Fruit fly (Drosophila melanogaster): ENCODE results near the gene bves.
A peak's percentile ranks its signal among the peaks of the same experiment; 100 is the strongest.

bves gene

DNA sequence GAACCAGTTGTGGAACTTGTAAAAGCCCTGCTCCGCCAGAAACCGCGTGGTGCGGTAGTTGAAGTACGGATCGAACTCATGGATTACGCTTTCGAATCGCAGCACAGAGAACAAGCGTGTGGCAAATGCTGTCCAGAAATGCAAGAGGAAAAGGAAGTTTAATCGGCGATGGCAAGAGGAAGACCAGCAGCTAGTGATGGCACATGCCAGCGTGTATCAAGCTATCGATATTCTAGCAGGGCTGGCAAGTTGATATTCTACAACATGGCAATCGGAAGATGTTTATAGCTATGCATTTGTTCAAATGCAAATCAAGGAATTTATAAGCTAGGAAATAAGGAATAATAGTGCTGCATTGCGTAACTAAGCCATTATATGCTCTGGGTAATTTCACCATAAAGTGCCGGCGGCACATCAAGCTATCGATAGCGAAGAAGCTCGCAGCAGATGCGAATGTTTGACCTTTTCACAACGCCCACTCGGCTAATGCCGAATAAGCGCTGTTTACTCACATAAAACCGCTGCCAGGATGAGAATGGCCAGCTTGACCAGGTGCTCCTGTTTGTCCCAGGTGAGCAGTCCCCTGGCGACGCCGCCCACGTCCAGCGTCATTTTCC, 556 bp upstream of the bves start (continued):
- TF ChIP-seq CG8632 (GFP tag; optimal IDR thresholded peaks at IDR 0.05), result peak; percentile 49
- peak; percentile 28 for TF ChIP-seq CG10631 (GFP tag; optimal IDR thresholded peaks at IDR 0.05)
- TF ChIP-seq Ets21C (GFP tag; optimal IDR thresholded peaks at IDR 0.05), result peak; percentile 57
- TF ChIP-seq ss (GFP tag; optimal IDR thresholded peaks at IDR 0.05), result peak; percentile 73 to 81
- peak; percentile 66 for TF ChIP-seq OdsH (GFP tag; optimal IDR thresholded peaks at IDR 0.05)
- peak; percentile 45 for TF ChIP-seq dsx (GFP tag; optimal IDR thresholded peaks at IDR 0.05; ENCODE audit: poor library complexity, severe bottlenecking)
- TF ChIP-seq CG6792 (GFP tag; optimal IDR thresholded peaks at IDR 0.05), result peak; percentile 48
- peak; percentile 83 for TF ChIP-seq Sox102F (GFP tag; optimal IDR thresholded peaks at IDR 0.05)
- TF ChIP-seq fd59A (GFP tag; optimal IDR thresholded peaks at IDR 0.05), result peak; percentile 40
- peak; percentile 84 for TF ChIP-seq CG3919 (GFP tag; optimal IDR thresholded peaks at IDR 0.05)
- TF ChIP-seq acj6 (GFP tag; optimal IDR thresholded peaks at IDR 0.05), result peak; percentile 50

DNA sequence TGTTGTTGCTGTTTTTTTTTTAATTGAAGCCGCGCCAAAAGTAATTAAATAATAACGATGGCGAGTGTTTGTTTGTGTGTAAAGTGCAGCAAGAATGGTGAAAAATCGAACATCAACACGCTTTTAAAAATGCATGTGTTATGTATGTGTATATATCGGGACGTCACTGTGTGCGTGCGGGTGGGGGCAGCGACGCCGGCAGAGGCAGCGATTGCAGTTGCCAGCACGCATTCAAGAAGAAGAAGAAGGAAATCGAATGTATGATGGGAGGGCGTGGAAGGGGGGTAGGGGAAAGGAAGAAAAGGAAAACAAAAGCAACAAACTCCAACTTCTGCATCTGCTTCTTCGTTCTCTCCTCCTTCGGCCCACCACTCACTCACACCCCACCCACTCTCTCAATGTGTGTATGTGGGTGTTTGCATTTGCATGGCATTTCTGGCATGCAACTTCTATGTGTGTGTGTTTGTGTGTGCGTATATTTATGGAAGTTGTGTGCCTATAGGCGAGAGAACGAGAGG, 1.3 kb downstream of the bves start:
- peak; percentile 62 for TF ChIP-seq CG6808 (GFP tag; optimal IDR thresholded peaks at IDR 0.05)
- TF ChIP-seq CG9139 (GFP tag; optimal IDR thresholded peaks at IDR 0.05), result peak; percentile 56
- no peak for TF ChIP-seq Hr39 (GFP tag; optimal IDR thresholded peaks at IDR 0.05)
- TF ChIP-seq net (GFP tag; optimal IDR thresholded peaks at IDR 0.05), result no peak
- TF ChIP-seq vri (GFP tag; optimal IDR thresholded peaks at IDR 0.05), result no peak
- no peak for TF ChIP-seq CG8319 (GFP tag; optimal IDR thresholded peaks at IDR 0.05)
- no peak for TF ChIP-seq CG8632 (GFP tag; optimal IDR thresholded peaks at IDR 0.05)
- TF ChIP-seq topi (GFP tag; optimal IDR thresholded peaks at IDR 0.05), result no peak
- TF ChIP-seq dac (GFP tag; optimal IDR thresholded peaks at IDR 0.05), result no peak
- no peak for TF ChIP-seq Hr4 (GFP tag; optimal IDR thresholded peaks at IDR 0.05)
- TF ChIP-seq CG1621 (tag; optimal IDR thresholded peaks at IDR 0.05), result peak; percentile 23
- TF ChIP-seq salr (GFP tag; optimal IDR thresholded peaks at IDR 0.05), result no peak
- TF ChIP-seq fkh (GFP tag; optimal IDR thresholded peaks at IDR 0.05), result no peak
- TF ChIP-seq Hr38 (GFP tag; optimal IDR thresholded peaks at IDR 0.05), result no peak
- TF ChIP-seq svp (GFP tag), result peak; percentile 55
- TF ChIP-seq esn (GFP tag; optimal IDR thresholded peaks at IDR 0.05), result no peak
- TF ChIP-seq CG32006 (GFP tag; optimal IDR thresholded peaks at IDR 0.05), result peak; percentile 10
- peak; percentile 70; the same call in 1 of the 3 replicates for TF ChIP-seq eg (GFP tag; IDR thresholded peaks at IDR 0.05)
- TF ChIP-seq dsx (GFP tag; optimal IDR thresholded peaks at IDR 0.05; ENCODE audit: poor library complexity, severe bottlenecking), result peak; percentile 73
- TF ChIP-seq Ets21C (GFP tag; optimal IDR thresholded peaks at IDR 0.05), result no peak
- peak; percentile 58; the same call in 2 of the 3 replicates for TF ChIP-seq CG8119 (GFP tag; IDR thresholded peaks at IDR 0.05)
- no peak for TF ChIP-seq OdsH (GFP tag; optimal IDR thresholded peaks at IDR 0.05)
- TF ChIP-seq CG4318 (GFP tag; optimal IDR thresholded peaks at IDR 0.05), result no peak
- TF ChIP-seq CG31627 (GFP tag; optimal IDR thresholded peaks at IDR 0.05), result no peak
- no peak for TF ChIP-seq spab (GFP tag; optimal IDR thresholded peaks at IDR 0.05)
- no peak for TF ChIP-seq Met (GFP tag; optimal IDR thresholded peaks at IDR 0.05)
- peak; percentile 8 for TF ChIP-seq CG6792 (GFP tag; optimal IDR thresholded peaks at IDR 0.05)
- TF ChIP-seq fd59A (GFP tag; optimal IDR thresholded peaks at IDR 0.05), result no peak
- peak; percentile 63 for TF ChIP-seq CG15336 (GFP tag; IDR thresholded peaks at IDR 0.05)
- no peak for TF ChIP-seq CG6854 (GFP tag; optimal IDR thresholded peaks at IDR 0.05)
- TF ChIP-seq CG6276 (GFP tag; optimal IDR thresholded peaks at IDR 0.05), result peak; percentile 10
- TF ChIP-seq Sox102F (GFP tag; optimal IDR thresholded peaks at IDR 0.05), result no peak
- no peak for TF ChIP-seq CG7368 (GFP tag; optimal IDR thresholded peaks at IDR 0.05)
- no peak for TF ChIP-seq CG11902 (GFP tag; optimal IDR thresholded peaks at IDR 0.05)
- peak; percentile 59 for TF ChIP-seq CG16779 (tag; optimal IDR thresholded peaks at IDR 0.05)
- no peak for TF ChIP-seq Eip93F (GFP tag; optimal IDR thresholded peaks at IDR 0.05)
- no peak for TF ChIP-seq lz (GFP tag; optimal IDR thresholded peaks at IDR 0.05)
- TF ChIP-seq Blimp-1 (GFP tag; optimal IDR thresholded peaks at IDR 0.05), result peak; percentile 6
- peak; percentile 78 to 91 for TF ChIP-seq ss (GFP tag; optimal IDR thresholded peaks at IDR 0.05)
- no peak for TF ChIP-seq fd85E (GFP tag; optimal IDR thresholded peaks at IDR 0.05)
- no peak for TF ChIP-seq CG10669 (GFP tag; optimal IDR thresholded peaks at IDR 0.05)
- no peak for TF ChIP-seq CG11294 (GFP tag; IDR thresholded peaks at IDR 0.05)
- TF ChIP-seq CG11762 (GFP tag; optimal IDR thresholded peaks at IDR 0.05; ENCODE audit: insufficient read depth), result no peak
- peak; percentile 8 for TF ChIP-seq achi (GFP tag; optimal IDR thresholded peaks at IDR 0.05)

Data from whole organism, prepupa.